Worm (Caenorhabditis elegans) whole organism, early embryonic: ENCODE measurements around the gene idpc-3.

Source experiments
- B0310.2 ChIP-seq: sonication (generic microtip); optimal IDR thresholded peaks from 2 replicates; lab custom pipeline; 2016; ENCODE audit warnings: mild to moderate bottlenecking, missing genetic modification characterization, missing compliant biosample characterization
- F13C5.2 ChIP-seq: sonication (generic microtip); optimal IDR thresholded peaks from 2 replicates; lab custom pipeline; 2017; ENCODE audit warnings: mild to moderate bottlenecking, missing genetic modification characterization, inconsistent platforms, missing compliant biosample characterization
- aly-1 ChIP-seq: sonication (generic microtip); optimal IDR thresholded peaks from 2 replicates; lab custom pipeline; 2016; ENCODE audit warnings: missing genetic modification characterization, missing compliant biosample characterization
- ama-1 ChIP-seq: fragments of 150-350 bp; optimal IDR thresholded peaks from 2 replicates; lab custom pipeline; 2014
- ceh-13 ChIP-seq: fragments of 200-800 bp; sonication (Bioruptor generic); optimal IDR thresholded peaks from 2 replicates; lab custom pipeline; 2018; ENCODE audit warnings: mild to moderate bottlenecking, missing genetic modification characterization, missing compliant biosample characterization
- ceh-36 ChIP-seq: sonication (generic microtip); optimal IDR thresholded peaks from 2 replicates; lab custom pipeline; 2016; ENCODE audit warnings: missing genetic modification characterization, inconsistent platforms, missing compliant biosample characterization
- ets-7 ChIP-seq: sonication (generic microtip); optimal IDR thresholded peaks from 2 replicates; lab custom pipeline; 2016; ENCODE audit warnings: missing genotype, missing genetic modification characterization, missing compliant biosample characterization
- flt-1 ChIP-seq: fragments of 200-800 bp; sonication (Bioruptor generic); IDR thresholded peaks from 2 replicates; pipeline ENCODE4 v1.3.6; 2022; ENCODE audit warnings: missing genetic modification characterization, missing compliant biosample characterization
- hmbx-1 ChIP-seq: sonication (generic microtip); optimal IDR thresholded peaks from 2 replicates; lab custom pipeline; 2016; ENCODE audit warnings: mild to moderate bottlenecking, missing genetic modification characterization, missing compliant biosample characterization
- hmg-4 ChIP-seq: fragments of 200-800 bp; sonication (Bioruptor generic); optimal IDR thresholded peaks from 2 replicates; lab custom pipeline; 2018; ENCODE audit warnings: mild to moderate bottlenecking, missing genetic modification characterization, missing compliant biosample characterization
- hnd-1 ChIP-seq: sonication (generic microtip); optimal IDR thresholded peaks from 2 replicates; lab custom pipeline; 2016; ENCODE audit warnings: missing genetic modification characterization, missing compliant biosample characterization
- pes-1 ChIP-seq: fragments of 200-800 bp; sonication (Bioruptor generic); IDR thresholded peaks from 2 replicates; pipeline ENCODE4 v1.3.6; 2022; ENCODE audit warnings: missing genetic modification reagents, missing genetic modification characterization, missing compliant biosample characterization
- scrt-1 ChIP-seq: fragments of 200-800 bp; sonication (Bioruptor generic); IDR thresholded peaks from 2 replicates; pipeline ENCODE4 v1.3.6; 2022; ENCODE audit warnings: missing genetic modification characterization, missing compliant biosample characterization
- sea-1 ChIP-seq: fragments of 200-800 bp; sonication (Bioruptor generic); conservative IDR thresholded peaks from 2 replicates; pipeline ENCODE4 v1.3.6; 2022; ENCODE audit warnings: missing genetic modification characterization, missing compliant biosample characterization
- tbx-11 ChIP-seq: fragments of 200-800 bp; sonication (Bioruptor generic); IDR thresholded peaks from 2 replicates; pipeline ENCODE4 v1.3.6; 2022; ENCODE audit warnings: missing genetic modification characterization, missing compliant biosample characterization
- tbx-37 ChIP-seq: fragments of 200-800 bp; sonication (Bioruptor generic); conservative IDR thresholded peaks from 2 replicates; pipeline ENCODE4 v1.3.6; 2022; ENCODE audit warnings: missing genetic modification reagents, missing genetic modification characterization, missing compliant biosample characterization
- tra-4 ChIP-seq: sonication (generic microtip); optimal IDR thresholded peaks from 2 replicates; lab custom pipeline; 2017; ENCODE audit warnings: missing genetic modification characterization, missing compliant biosample characterization

Gene idpc-3

ce11 chrV:9603488-9603887 is 25.5 kb downstream of the idpc-3 start:
- 0 out of 2 replicates have a peak, but pooled peaks have one; percentile 47 for TF ChIP-seq pes-1 (GFP tag; lab: Robert Waterston, UW)

- TF ChIP-seq tbx-11 (GFP tag; lab: Robert Waterston, UW): no peak
- TF ChIP-seq F13C5.2 (tag; lab: Kevin White, UChicago): no peak
- TF ChIP-seq hmg-4: no peak
- TF ChIP-seq hmbx-1: no peak
- no peak for TF ChIP-seq tra-4 (tag; lab: Kevin White, UChicago)
- no peak for TF ChIP-seq pes-1 (GFP tag; lab: Robert Waterston, UW)
- no peak for TF ChIP-seq ets-7 (tag; lab: Kevin White, UChicago)
- no peak for TF ChIP-seq scrt-1 (GFP tag; lab: Robert Waterston, UW)
Measured at ce11 chrV:9590317-9590716, 38.7 kb downstream of the idpc-3 start, which contains the start of gene K09G1.2. K09G1.2 (plus strand) TSS chrV:9590617.

ce11 chrV:9588574-9588973 is 40.4 kb downstream of the idpc-3 start:
- no peak for TF ChIP-seq ceh-36
- no peak for TF ChIP-seq hmbx-1
- TF ChIP-seq ama-1 (lab: Kevin White, UChicago): no peak
- no peak for TF ChIP-seq tbx-37 (GFP tag; lab: Robert Waterston, UW)
- TF ChIP-seq F13C5.2 (tag; lab: Kevin White, UChicago): no peak
- no peak for TF ChIP-seq pes-1 (GFP tag; lab: Robert Waterston, UW)
- no peak for TF ChIP-seq ets-7 (tag; lab: Kevin White, UChicago)
- no peak for TF ChIP-seq B0310.2 (tag; lab: Kevin White, UChicago)
- no peak for TF ChIP-seq hnd-1 (tag; lab: Kevin White, UChicago)
- no peak for TF ChIP-seq scrt-1 (GFP tag; lab: Robert Waterston, UW)
- TF ChIP-seq flt-1: no peak
- TF ChIP-seq hmg-4: no peak
- TF ChIP-seq ceh-13: no peak
- TF ChIP-seq tbx-11 (GFP tag; lab: Robert Waterston, UW): no peak
- TF ChIP-seq aly-1: no peak
- no peak for TF ChIP-seq tra-4 (tag; lab: Kevin White, UChicago)
- no peak for TF ChIP-seq sea-1

- TF ChIP-seq flt-1 (no peak), tbx-11 (GFP tag; lab: Robert Waterston, UW) (no peak), ceh-36 (no peak), ceh-13 (no peak), pes-1 (GFP tag; lab: Robert Waterston, UW) (no peak), hmbx-1 (no peak), aly-1 (no peak), sea-1 (no peak), tra-4 (tag; lab: Kevin White, UChicago) (no peak), ets-7 (tag; lab: Kevin White, UChicago) (no peak), ama-1 (lab: Kevin White, UChicago) (no peak), scrt-1 (GFP tag; lab: Robert Waterston, UW) (no peak), hnd-1 (tag; lab: Kevin White, UChicago) (no peak), B0310.2 (tag; lab: Kevin White, UChicago) (no peak), F13C5.2 (tag; lab: Kevin White, UChicago) (no peak), hmg-4 (no peak), tbx-37 (GFP tag; lab: Robert Waterston, UW) (no peak)
Measured at ce11 chrV:9587619-9588018, 41.4 kb downstream of the idpc-3 start.

- no peak for TF ChIP-seq tbx-11 (GFP tag; lab: Robert Waterston, UW)
- TF ChIP-seq F13C5.2 (tag; lab: Kevin White, UChicago): no peak
- TF ChIP-seq ceh-13: no peak
- no peak for TF ChIP-seq pes-1 (GFP tag; lab: Robert Waterston, UW)
- no peak for TF ChIP-seq tra-4 (tag; lab: Kevin White, UChicago)
- no peak for TF ChIP-seq tbx-37 (GFP tag; lab: Robert Waterston, UW)
Measured at ce11 chrV:9584263-9584662, 44.8 kb downstream of the idpc-3 start.

- TF ChIP-seq ama-1 (lab: Kevin White, UChicago) (no peak), scrt-1 (GFP tag; lab: Robert Waterston, UW) (no peak), ets-7 (tag; lab: Kevin White, UChicago) (no peak), B0310.2 (tag; lab: Kevin White, UChicago) (no peak), pes-1 (GFP tag; lab: Robert Waterston, UW) (no peak)
Measured at ce11 chrV:9583323-9583644, 45.7 kb downstream of the idpc-3 start, which contains the start of gene K09G1.1. K09G1.1 (plus strand) TSS chrV:9583545.

- TF ChIP-seq ama-1 (lab: Kevin White, UChicago): no peak
- peak; percentile 39 for TF ChIP-seq ceh-36
- no peak for TF ChIP-seq hmg-4
- peak; percentile 6 for TF ChIP-seq hnd-1 (tag; lab: Kevin White, UChicago)
- TF ChIP-seq pes-1 (GFP tag; lab: Robert Waterston, UW): no peak; the same call in 1 of the 2 replicates
- TF ChIP-seq hmbx-1: no peak
- TF ChIP-seq ets-7 (tag; lab: Kevin White, UChicago): no peak
- TF ChIP-seq tbx-11 (GFP tag; lab: Robert Waterston, UW): peak; percentile 14; the same call in 1 of the 2 replicates
- TF ChIP-seq F13C5.2 (tag; lab: Kevin White, UChicago): peak; percentile 79
- TF ChIP-seq ceh-13: peak; percentile 42
- TF ChIP-seq tra-4 (tag; lab: Kevin White, UChicago): no peak
- TF ChIP-seq aly-1: no peak
- no peak for TF ChIP-seq sea-1
- TF ChIP-seq B0310.2 (tag; lab: Kevin White, UChicago): no peak
- peak; percentile 41; the same call in 1 of the 2 replicates for TF ChIP-seq scrt-1 (GFP tag; lab: Robert Waterston, UW)
- peak; percentile 62 for TF ChIP-seq tbx-37 (GFP tag; lab: Robert Waterston, UW)
- peak; percentile 50; the same call in 1 of the 2 replicates for TF ChIP-seq flt-1
Measured at ce11 chrV:9582594-9583322, 46.3 kb downstream of the idpc-3 start, which contains the start of gene rtfo-1. rtfo-1 (minus strand) TSS chrV:9582644.
